Fruit fly (Drosophila melanogaster): Measurements from ENCODE around the gene p.

The p gene

dm6 chr3R:8715851-8716550 lies 45.5 kb upstream of the p start, which contains the start of gene TMEM216 (continued):
- TF ChIP-seq ftz-f1 (GFP tag; optimal IDR thresholded peaks at IDR 0.05) (no peak), CG31365 (tag; optimal IDR thresholded peaks at IDR 0.05) (no peak), CG18619 (GFP tag; optimal IDR thresholded peaks at IDR 0.05) (no peak), lmd (GFP tag; IDR thresholded peaks at IDR 0.05) (no peak), Max (GFP tag; optimal IDR thresholded peaks at IDR 0.05) (peak; percentile 52), CG13624 (GFP tag; optimal IDR thresholded peaks at IDR 0.05) (no peak), jing (GFP tag; optimal IDR thresholded peaks at IDR 0.05) (no peak), fru (optimal IDR thresholded peaks at IDR 0.05) (no peak), Oli (tag; optimal IDR thresholded peaks at IDR 0.05) (no peak), nmo (GFP tag; optimal IDR thresholded peaks at IDR 0.05) (peak; percentile 10), CG33213 (GFP tag; optimal IDR thresholded peaks at IDR 0.05) (peak; percentile 42), zfh1 (GFP tag; IDR thresholded peaks at IDR 0.05) (no peak), bowl (GFP tag; IDR thresholded peaks at IDR 0.05) (no peak), CG6854 (GFP tag; optimal IDR thresholded peaks at IDR 0.05) (no peak), CG14710 (tag; optimal IDR thresholded peaks at IDR 0.05) (peak; percentile 60), Asciz (GFP tag; optimal IDR thresholded peaks at IDR 0.05) (no peak), CG10654 (GFP tag; optimal IDR thresholded peaks at IDR 0.05) (no peak), Fer3 (tag; optimal IDR thresholded peaks at IDR 0.05) (no peak), CG2120 (GFP tag; optimal IDR thresholded peaks at IDR 0.05) (no peak), CG3281 (GFP tag; optimal IDR thresholded peaks at IDR 0.05) (no peak), CG12155 (GFP tag; optimal IDR thresholded peaks at IDR 0.05) (peak; percentile 4), Dek (tag; optimal IDR thresholded peaks at IDR 0.05) (no peak), ac (GFP tag; optimal IDR thresholded peaks at IDR 0.05) (no peak), esg (GFP tag; conservative IDR thresholded peaks at IDR 0.05) (no peak), CG8281 (tag; optimal IDR thresholded peaks at IDR 0.05) (no peak), Nf-YB (GFP tag; optimal IDR thresholded peaks at IDR 0.05) (no peak), kay (GFP tag; optimal IDR thresholded peaks at IDR 0.05) (no peak), CG16815 (GFP tag; optimal IDR thresholded peaks at IDR 0.05) (no peak), ase (GFP tag; IDR thresholded peaks at IDR 0.05) (no peak), sr (GFP tag; IDR thresholded peaks at IDR 0.05) (no peak), Dbx (GFP tag; IDR thresholded peaks at IDR 0.05) (no peak), ERR (GFP tag; optimal IDR thresholded peaks at IDR 0.05) (no peak), gcm (GFP tag; optimal IDR thresholded peaks at IDR 0.05) (no peak), jumu (GFP tag; optimal IDR thresholded peaks at IDR 0.05) (no peak), CG11247 (GFP tag; IDR thresholded peaks at IDR 0.05) (no peak), otp (GFP tag; IDR thresholded peaks at IDR 0.05) (no peak), CG10959 (GFP tag; IDR thresholded peaks at IDR 0.05) (no peak), Bteb2 (GFP tag; optimal IDR thresholded peaks at IDR 0.05) (no peak), ci (GFP tag; IDR thresholded peaks at IDR 0.05) (peak; percentile 44; the same call in 2 of the 3 replicates), chn (GFP tag; optimal IDR thresholded peaks at IDR 0.05) (no peak), HLH3B (GFP tag; IDR thresholded peaks at IDR 0.05) (no peak), CG13894 (tag; optimal IDR thresholded peaks at IDR 0.05) (no peak), Sox100B (GFP tag; optimal IDR thresholded peaks at IDR 0.05) (no peak), run (tag; optimal IDR thresholded peaks at IDR 0.05) (no peak), Opbp (GFP tag; IDR thresholded peaks at IDR 0.05; ENCODE audit: partially characterized antibody) (0 out of 3 replicates have a peak, but pooled peaks have one; percentile 5), CG31224 (GFP tag; IDR thresholded peaks at IDR 0.05) (no peak), CG15696 (tag; optimal IDR thresholded peaks at IDR 0.05) (no peak), hth (optimal IDR thresholded peaks at IDR 0.05) (no peak), klu (GFP tag; IDR thresholded peaks at IDR 0.05) (no peak), Gug (GFP tag; IDR thresholded peaks at IDR 0.05) (no peak), Hr39 (optimal IDR thresholded peaks at IDR 0.05) (no peak), CG17568 (GFP tag; optimal IDR thresholded peaks at IDR 0.05) (no peak), Sin3A (optimal IDR thresholded peaks at IDR 0.05) (peak; percentile 79)

Data from whole organism, embryonic.